Fruit fly (Drosophila melanogaster): ENCODE measurements around the gene Nup107.

DNA sequence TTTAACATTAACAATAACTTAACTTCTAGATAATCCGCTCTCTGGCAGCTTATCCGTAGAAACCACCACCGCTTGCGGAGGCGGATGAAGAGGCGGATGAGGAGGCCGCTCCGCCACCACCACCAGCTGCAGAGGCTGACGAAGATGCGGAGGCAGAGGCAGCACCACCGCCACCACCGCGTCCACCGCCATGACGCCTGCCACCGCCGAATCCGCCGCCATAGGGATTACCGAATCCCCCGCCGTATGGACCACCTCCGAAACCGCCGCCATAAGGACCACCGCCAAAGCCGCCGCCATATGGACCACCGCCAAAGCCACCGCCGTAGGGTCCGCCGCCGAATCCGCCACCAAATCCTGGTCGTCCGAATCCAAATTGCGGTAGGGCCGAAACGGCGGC is 47.1 kb downstream of the Nup107 start:
- TF ChIP-seq CG16779 (tag; optimal IDR thresholded peaks at IDR 0.05) = no peak
- TF ChIP-seq CG8119 (GFP tag; IDR thresholded peaks at IDR 0.05) = no peak
- TF ChIP-seq CG6854 (GFP tag; optimal IDR thresholded peaks at IDR 0.05) = no peak
- TF ChIP-seq Gug (GFP tag; IDR thresholded peaks at IDR 0.05) = no peak
- no peak for TF ChIP-seq Hr4 (GFP tag; optimal IDR thresholded peaks at IDR 0.05)
- TF ChIP-seq fd59A (GFP tag; optimal IDR thresholded peaks at IDR 0.05) = no peak
- no peak for TF ChIP-seq CG9139 (GFP tag; optimal IDR thresholded peaks at IDR 0.05)
- no peak for TF ChIP-seq CG10669 (GFP tag; optimal IDR thresholded peaks at IDR 0.05)
- TF ChIP-seq spab (GFP tag; optimal IDR thresholded peaks at IDR 0.05) = no peak
- TF ChIP-seq Eip75B (GFP tag; optimal IDR thresholded peaks at IDR 0.05) = no peak
